Worm (Caenorhabditis elegans) whole organism, L4/young adult: ENCODE measurements around the gene Y57A10B.6.

Source experiments
- W03F9.2 ChIP-seq: fragments of 150-350 bp; optimal IDR thresholded peaks from 2 replicates; lab custom pipeline; 2014; ENCODE audit warnings: missing biosample characterization, missing genetic modification characterization
- dao-5 ChIP-seq: sonication (generic microtip); optimal IDR thresholded peaks from 2 replicates; lab custom pipeline; 2016; ENCODE audit warnings: missing genotype, missing genetic modification characterization, moderate library complexity, missing compliant biosample characterization
- him-1 ChIP-seq: sonication (generic microtip); optimal IDR thresholded peaks from 2 replicates; lab custom pipeline; 2016; ENCODE audit warnings: missing genotype, missing genetic modification reagents, missing genetic modification characterization, missing compliant biosample characterization

Gene Y57A10B.6

ce11 chrII:12378793-12379192 lies 11.1 kb upstream of the Y57A10B.6 start:
- TF ChIP-seq W03F9.2 (no peak), him-1 (peak; percentile 12)

DNA sequence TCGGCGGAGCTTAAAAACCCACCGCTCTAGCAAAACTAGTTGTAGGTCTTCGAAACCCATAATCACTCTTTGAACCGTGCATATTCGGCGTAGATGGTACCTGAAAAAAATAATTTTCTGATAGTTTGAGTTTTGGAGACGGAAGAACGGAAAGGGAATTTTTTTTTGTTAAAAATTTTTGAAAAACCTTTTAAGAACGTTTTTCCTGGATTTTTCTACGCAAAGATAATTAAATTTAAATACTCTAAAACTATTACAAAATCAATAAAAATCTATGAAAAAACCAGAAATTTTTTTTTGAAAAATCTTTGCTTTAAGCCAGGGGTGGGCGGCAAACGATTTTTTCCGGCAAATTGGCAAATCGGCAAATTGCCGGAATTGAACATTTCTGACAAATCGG lies 10.5 kb upstream of the Y57A10B.6 start, which contains the start of gene marc-5:
Gene marc-5 (minus strand): TSS at position 101 of the 400 bp plus-strand sequence.
- TF ChIP-seq him-1 (no peak), dao-5 (tag; lab: Kevin White, UChicago) (no peak), W03F9.2 (no peak)

- TF ChIP-seq W03F9.2, result no peak
- TF ChIP-seq dao-5 (tag; lab: Kevin White, UChicago), result no peak
- TF ChIP-seq him-1, result no peak
Observed at ce11 chrII:12380888-12381287, 9.0 kb upstream of the Y57A10B.6 start.

DNA sequence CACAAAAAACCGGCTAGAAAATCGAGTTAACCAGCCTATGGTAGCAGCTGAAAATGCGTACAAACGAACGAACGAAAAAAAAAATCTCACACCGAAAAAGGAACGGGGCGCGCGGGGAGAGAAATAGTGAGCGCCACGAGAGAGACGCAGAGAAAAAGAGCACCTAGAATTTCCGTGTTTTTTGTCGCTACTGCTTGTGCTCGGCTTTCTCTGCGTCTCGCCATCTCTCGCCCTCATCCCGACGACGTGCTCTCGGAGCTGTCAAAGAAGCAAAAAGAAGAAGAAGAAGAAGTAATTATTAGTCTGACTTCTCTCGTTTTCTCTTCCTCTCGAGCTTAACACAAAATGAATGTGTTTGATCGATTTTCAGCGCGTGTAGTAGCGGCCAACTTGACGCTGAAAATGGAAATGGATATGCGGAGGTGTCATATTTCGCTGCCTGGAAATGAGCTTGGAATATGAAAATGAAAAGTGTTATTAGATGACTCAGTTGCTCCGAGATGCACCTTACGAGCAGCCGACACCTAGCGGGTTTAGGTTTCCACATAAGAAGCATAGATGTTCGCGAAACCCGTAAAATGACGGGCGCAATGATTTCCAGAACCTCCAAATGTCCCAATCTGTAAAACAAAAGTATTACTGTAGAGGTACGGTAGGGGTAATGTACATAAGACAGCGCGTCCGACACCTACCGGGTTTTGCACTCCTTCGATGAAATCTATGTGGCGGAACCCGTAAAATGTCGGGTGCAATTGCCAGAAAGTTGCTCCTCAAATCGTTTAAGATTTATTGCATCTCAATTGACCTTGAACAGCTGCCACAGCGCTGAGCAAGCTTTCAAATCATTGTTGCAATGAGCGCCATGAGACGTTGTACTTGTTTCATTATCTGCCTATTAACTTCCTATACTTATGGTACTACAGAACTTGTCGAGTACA lies 7.0 kb upstream of the Y57A10B.6 start, which contains the start of gene btb-14:
Gene btb-14 (plus strand): TSS at position 839 of the 938 bp plus-strand sequence.
- peak; percentile 11 for TF ChIP-seq him-1
- no peak for TF ChIP-seq dao-5 (tag; lab: Kevin White, UChicago)

- TF ChIP-seq him-1 (no peak), W03F9.2 (no peak), dao-5 (tag; lab: Kevin White, UChicago) (no peak)
Observed at ce11 chrII:12385815-12386214, 4.1 kb upstream of the Y57A10B.6 start.

DNA sequence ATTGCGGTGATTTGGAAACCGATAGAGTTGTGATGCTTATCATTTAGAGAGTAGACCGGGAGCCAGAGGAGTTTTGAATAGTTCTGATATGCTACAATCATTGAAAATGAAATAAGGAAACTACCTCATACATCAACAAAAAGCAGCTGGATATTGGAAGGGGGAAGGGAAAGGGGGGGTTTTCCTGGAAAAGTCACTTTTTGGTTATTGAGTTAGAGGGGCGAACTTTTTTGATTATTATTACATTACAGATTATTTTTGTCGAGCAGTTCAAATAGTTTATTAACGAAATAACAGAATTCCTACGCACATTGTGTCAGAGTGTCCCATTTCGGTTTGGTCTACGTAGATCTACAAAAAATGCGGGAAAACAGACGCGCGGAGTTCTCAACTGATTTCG lies 3.1 kb upstream of the Y57A10B.6 start, which contains the start of gene sre-42:
Gene sre-42 (minus strand): TSS at position 101 of the 400 bp plus-strand sequence.
- TF ChIP-seq W03F9.2 (no peak), him-1 (no peak), dao-5 (tag; lab: Kevin White, UChicago) (no peak)

ce11 chrII:12387487-12387886 lies 2.4 kb upstream of the Y57A10B.6 start:
- TF ChIP-seq dao-5 (tag; lab: Kevin White, UChicago), result no peak
- no peak for TF ChIP-seq W03F9.2
- TF ChIP-seq him-1, result no peak

DNA sequence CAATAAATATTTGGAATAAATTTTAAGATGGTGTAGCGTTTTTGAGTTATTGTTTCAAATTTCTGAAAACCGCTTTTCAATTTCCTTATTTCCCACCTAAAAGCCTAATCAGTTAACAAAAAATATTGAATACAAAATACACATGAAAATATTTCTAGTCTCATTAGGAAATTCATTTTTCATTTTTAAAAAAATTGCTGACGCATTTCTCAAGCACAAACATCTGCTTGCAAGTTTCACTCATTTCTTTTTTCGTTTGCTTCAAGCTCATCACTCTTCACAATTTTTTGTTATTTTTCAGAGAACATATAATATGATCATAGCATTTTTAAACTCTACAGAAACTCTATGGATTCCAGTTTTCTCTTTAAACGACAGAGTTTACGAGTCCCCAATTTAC lies 1.9 kb upstream of the Y57A10B.6 start, which contains the start of gene sre-41:
Gene sre-41 (plus strand): TSS at position 301 of the 400 bp plus-strand sequence.
- TF ChIP-seq dao-5 (tag; lab: Kevin White, UChicago), result no peak
- no peak for TF ChIP-seq him-1
- TF ChIP-seq W03F9.2, result no peak

ce11 chrII:12393690-12394089 lies 3.8 kb downstream of the Y57A10B.6 start, which contains the start of gene Y57A10B.7:
Gene Y57A10B.7 (minus strand): TSS chrII:12393790.
- no peak for TF ChIP-seq dao-5 (tag; lab: Kevin White, UChicago)
- no peak for TF ChIP-seq W03F9.2
- no peak for TF ChIP-seq him-1

DNA sequence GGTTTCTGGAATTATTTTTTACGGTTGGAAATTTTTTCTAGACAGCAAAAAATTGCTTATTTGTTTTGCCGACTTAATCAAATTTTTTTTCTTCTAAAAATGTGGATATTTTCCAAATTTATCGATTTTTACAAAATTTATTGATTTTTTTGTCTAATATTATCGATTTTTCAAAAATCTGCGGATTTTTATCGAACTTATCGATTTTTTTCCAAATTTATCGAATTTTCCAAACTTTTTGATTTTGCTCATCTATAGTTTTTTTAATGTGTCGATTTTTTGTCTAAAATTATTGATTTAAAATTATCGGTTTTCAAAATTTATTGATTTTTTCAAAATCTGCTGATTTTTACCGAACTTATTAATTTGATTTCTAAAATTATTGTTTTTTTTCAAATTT lies 4.3 kb downstream of the Y57A10B.6 start:
- no peak for TF ChIP-seq dao-5 (tag; lab: Kevin White, UChicago)
- TF ChIP-seq him-1, result no peak
- TF ChIP-seq W03F9.2, result no peak

- TF ChIP-seq him-1, result no peak
- no peak for TF ChIP-seq dao-5 (tag; lab: Kevin White, UChicago)
- TF ChIP-seq W03F9.2, result no peak
Observed at ce11 chrII:12397656-12398055, 7.8 kb downstream of the Y57A10B.6 start, which contains the start of gene F57G9.7. Gene F57G9.7 (minus strand): TSS chrII:12397756.

- TF ChIP-seq W03F9.2 (no peak), him-1 (no peak), dao-5 (tag; lab: Kevin White, UChicago) (no peak)
Observed at ce11 chrII:12401791-12402190, 11.9 kb downstream of the Y57A10B.6 start, which contains the start of gene sre-29. Gene sre-29 (minus strand): TSS chrII:12401891.

- TF ChIP-seq W03F9.2 (no peak), dao-5 (tag; lab: Kevin White, UChicago) (no peak), him-1 (no peak)
Observed at ce11 chrII:12406394-12406793, 16.5 kb downstream of the Y57A10B.6 start, which contains the start of gene sre-30. Gene sre-30 (minus strand): TSS chrII:12406494.

DNA sequence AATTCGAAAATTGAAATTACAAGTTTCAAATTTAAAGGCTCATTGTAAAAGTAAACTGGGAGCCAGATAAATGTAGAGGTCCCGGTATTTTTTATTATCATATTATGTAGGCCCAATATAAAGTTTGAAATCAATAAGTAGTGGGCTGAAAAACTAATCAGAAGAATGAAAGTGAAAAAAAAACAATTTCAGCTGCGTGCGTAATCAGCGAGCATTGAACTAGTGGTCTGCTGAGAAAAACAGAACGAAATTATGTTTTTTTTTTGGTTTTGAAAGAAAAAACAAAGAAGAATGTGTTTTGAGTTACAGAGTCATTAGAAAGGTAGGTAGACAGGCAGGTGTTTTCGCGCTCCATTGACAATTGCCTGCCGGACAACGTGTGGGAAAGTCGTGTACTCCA lies 18.8 kb downstream of the Y57A10B.6 start, which contains the start of gene sre-31:
Gene sre-31 (minus strand): TSS at position 101 of the 400 bp plus-strand sequence.
- TF ChIP-seq him-1 (no peak), dao-5 (tag; lab: Kevin White, UChicago) (no peak), W03F9.2 (no peak)

DNA sequence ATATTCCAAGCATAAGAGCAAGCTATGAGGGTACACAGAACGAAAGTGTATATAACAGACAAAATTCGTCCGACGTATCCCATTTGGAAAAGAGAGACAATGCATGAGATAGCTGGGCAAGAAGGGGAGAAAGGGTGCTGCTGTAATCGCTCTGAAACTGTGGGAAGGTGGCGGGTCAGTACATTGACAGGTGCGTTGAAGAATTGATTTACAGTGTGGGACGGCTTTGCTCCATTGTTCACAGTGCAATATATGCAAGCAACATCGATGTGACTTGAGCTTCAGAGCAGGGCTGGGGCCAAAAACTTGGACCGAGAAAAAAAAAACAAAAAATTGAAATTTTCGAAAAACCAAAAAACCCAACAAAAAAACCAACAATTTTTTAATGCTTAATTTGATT lies 20.2 kb downstream of the Y57A10B.6 start, which contains the start of gene F57G9.3:
Gene F57G9.3 (minus strand): TSS at position 101 of the 400 bp plus-strand sequence.
- TF ChIP-seq him-1 (no peak), W03F9.2 (no peak), dao-5 (tag; lab: Kevin White, UChicago) (no peak)
